Worm (Caenorhabditis elegans) whole organism, L1 larva: ENCODE measurements around the gene srh-222.
A peak's percentile ranks its signal among the peaks of the same experiment; 100 is the strongest.

Source experiments
- C04F5.9 ChIP-seq: sonication (generic microtip); optimal IDR thresholded peaks from 2 replicates; lab custom pipeline; 2016; ENCODE audit warnings: missing genetic modification characterization, missing compliant biosample characterization
- C16A3.4 ChIP-seq: fragments of 150-350 bp; optimal IDR thresholded peaks from 2 replicates; lab custom pipeline; 2014; ENCODE audit warnings: missing biosample characterization, missing genetic modification characterization
- F16B12.6 ChIP-seq: fragments of 150-350 bp; optimal IDR thresholded peaks from 2 replicates; lab custom pipeline; 2014; ENCODE audit warnings: missing biosample characterization, missing genetic modification characterization
- alr-1 ChIP-seq: fragments of 200-800 bp; sonication (Bioruptor generic); optimal IDR thresholded peaks from 2 replicates; lab custom pipeline; 2018; ENCODE audit warnings: borderline replicate concordance, mild to moderate bottlenecking, missing genetic modification characterization, missing compliant biosample characterization
- ama-1 ChIP-seq: fragments of 150-350 bp; optimal IDR thresholded peaks from 2 replicates; lab custom pipeline; 2014
- ceh-63 ChIP-seq: fragments of 200-800 bp; sonication (Bioruptor generic); optimal IDR thresholded peaks from 2 replicates; lab custom pipeline; 2018; ENCODE audit warnings: mild to moderate bottlenecking, missing genetic modification characterization, missing compliant biosample characterization
- ceh-8 ChIP-seq: fragments of 200-800 bp; sonication (Bioruptor generic); optimal IDR thresholded peaks from 2 replicates; lab custom pipeline; 2018; ENCODE audit warnings: mild to moderate bottlenecking, missing genetic modification characterization, moderate library complexity, missing compliant biosample characterization
- ceh-82 ChIP-seq, 3 experiments: fragments of 150-350 bp in 1 of 3; sonication (generic microtip) in 2 of 3; optimal IDR thresholded peaks; 2 replicates each; lab custom pipeline; 2014 to 2017; ENCODE audit warnings: missing biosample characterization in 3 of 3, missing genetic modification characterization in 3 of 3
- ceh-88 ChIP-seq: fragments of 200-800 bp; sonication (Bioruptor generic); IDR thresholded peaks from 2 replicates; pipeline ENCODE4 v1.3.6; 2022; ENCODE audit warnings: missing genetic modification characterization, missing compliant biosample characterization
- ces-1 ChIP-seq: fragments of 150-350 bp; optimal IDR thresholded peaks from 2 replicates; lab custom pipeline; 2014; ENCODE audit warnings: missing biosample characterization, missing genetic modification reagents, missing genetic modification characterization
- efl-1 ChIP-seq, 4 experiments: fragments of 150-350 bp; optimal IDR thresholded peaks in 3 of 4; peaks in 1 of 4; 1 replicate in 1 of 4; 2 replicates in 3 of 4; lab custom pipeline; 2014; ENCODE audit warnings: missing biosample characterization in 2 of 4, missing genetic modification characterization in 2 of 4, missing genetic modification reagents in 2 of 4
- efl-3 ChIP-seq: fragments of 200-800 bp; sonication (Bioruptor generic); optimal IDR thresholded peaks from 2 replicates; lab custom pipeline; 2018; ENCODE audit warnings: mild to moderate bottlenecking, missing genetic modification characterization, missing compliant biosample characterization
- elt-2 ChIP-seq: sonication (generic microtip); optimal IDR thresholded peaks from 2 replicates; lab custom pipeline; 2016; ENCODE audit warnings: missing genetic modification characterization, mild to moderate bottlenecking, inconsistent platforms, missing compliant biosample characterization, missing genetic modification reagents
- elt-3 ChIP-seq, 6 experiments: fragments of 150-350 bp in 1 of 6; sonication (generic microtip); optimal IDR thresholded peaks; 2 replicates each; lab custom pipeline; 2017 to 2018; ENCODE audit warnings: missing biosample characterization in 6 of 6, missing genetic modification characterization in 6 of 6, inconsistent platforms in 1 of 6
- ets-5 ChIP-seq: fragments of 200-800 bp; sonication (Bioruptor generic); IDR thresholded peaks from 2 replicates; pipeline ENCODE4 v1.3.6; 2022; ENCODE audit warnings: missing genetic modification characterization, missing compliant biosample characterization
- fkh-8 ChIP-seq: sonication (generic microtip); optimal IDR thresholded peaks from 2 replicates; lab custom pipeline; 2016; ENCODE audit warnings: mild to moderate bottlenecking, missing genetic modification characterization, missing compliant biosample characterization
- hlh-17 ChIP-seq: fragments of 200-800 bp; sonication (Bioruptor generic); optimal IDR thresholded peaks from 2 replicates; lab custom pipeline; 2018; ENCODE audit warnings: missing genetic modification characterization, mild to moderate bottlenecking, missing compliant biosample characterization, moderate library complexity, borderline replicate concordance
- hlh-4 ChIP-seq: sonication (generic microtip); optimal IDR thresholded peaks from 2 replicates; lab custom pipeline; 2016; ENCODE audit warnings: mild to moderate bottlenecking, missing genetic modification characterization, missing compliant biosample characterization
- hpl-2 ChIP-seq: fragments of 150-350 bp; optimal IDR thresholded peaks from 2 replicates; lab custom pipeline; 2014; ENCODE audit warnings: missing biosample characterization, missing genetic modification reagents, missing genetic modification characterization
- irx-1 ChIP-seq: sonication (generic microtip); optimal IDR thresholded peaks from 2 replicates; lab custom pipeline; 2016; ENCODE audit warnings: missing genetic modification characterization, missing compliant biosample characterization
- isw-1 ChIP-seq: fragments of 200-800 bp; sonication (Bioruptor generic); IDR thresholded peaks from 2 replicates; pipeline ENCODE4 v1.3.6; 2022; ENCODE audit warnings: missing genetic modification characterization, missing compliant biosample characterization
- lin-14 ChIP-seq: fragments of 200-800 bp; sonication (Bioruptor generic); optimal IDR thresholded peaks from 2 replicates; lab custom pipeline; 2018; ENCODE audit warnings: mild to moderate bottlenecking, missing genetic modification characterization, moderate library complexity, missing compliant biosample characterization
- lin-35 ChIP-seq, 2 experiments: fragments of 150-350 bp; optimal IDR thresholded peaks; 2 replicates each; lab custom pipeline; 2014; ENCODE audit warnings: missing biosample characterization in 2 of 2, missing genetic modification characterization in 2 of 2, missing genetic modification reagents in 2 of 2
- lsy-2 ChIP-seq, 2 experiments: fragments of 150-350 bp; optimal IDR thresholded peaks; 2 replicates each; lab custom pipeline; 2014; ENCODE audit warnings: missing biosample characterization in 2 of 2, missing genetic modification characterization in 2 of 2
- mab-9 ChIP-seq: fragments of 200-800 bp; sonication (Bioruptor generic); IDR thresholded peaks from 2 replicates; pipeline ENCODE4 v1.3.6; 2022; ENCODE audit warnings: missing genetic modification reagents, missing genetic modification characterization, missing compliant biosample characterization
- mdl-1 ChIP-seq, 2 experiments: fragments of 150-350 bp; optimal IDR thresholded peaks; 2 replicates each; lab custom pipeline; 2014 to 2017; ENCODE audit warnings: missing biosample characterization in 2 of 2, missing genetic modification characterization in 2 of 2, inconsistent platforms in 1 of 2
- mef-2 ChIP-seq: fragments of 150-350 bp; optimal IDR thresholded peaks from 2 replicates; lab custom pipeline; 2014; ENCODE audit warnings: missing biosample characterization, missing genetic modification characterization
- mep-1 ChIP-seq: fragments of 150-350 bp; optimal IDR thresholded peaks from 2 replicates; lab custom pipeline; 2014; ENCODE audit warnings: missing biosample characterization, missing genetic modification characterization
- nhr-11 ChIP-seq: fragments of 150-350 bp; optimal IDR thresholded peaks from 2 replicates; lab custom pipeline; 2014; ENCODE audit warnings: missing biosample characterization, missing genetic modification characterization
- nhr-12 ChIP-seq: sonication (generic microtip); optimal IDR thresholded peaks from 2 replicates; lab custom pipeline; 2017; ENCODE audit warnings: missing biosample characterization, missing genetic modification characterization
- nhr-19 ChIP-seq: fragments of 200-800 bp; sonication (Bioruptor generic); conservative IDR thresholded peaks from 2 replicates; pipeline ENCODE4 v1.3.6; 2022; ENCODE audit warnings: missing genetic modification characterization, missing compliant biosample characterization
- nhr-20 ChIP-seq: sonication (generic microtip); optimal IDR thresholded peaks from 2 replicates; lab custom pipeline; 2016; ENCODE audit warnings: mild to moderate bottlenecking, missing genetic modification characterization, missing compliant biosample characterization
- nhr-28 ChIP-seq: fragments of 150-350 bp; optimal IDR thresholded peaks from 2 replicates; lab custom pipeline; 2014; ENCODE audit warnings: missing biosample characterization, missing genetic modification characterization
- nhr-47 ChIP-seq: sonication (generic microtip); optimal IDR thresholded peaks from 2 replicates; lab custom pipeline; 2016; ENCODE audit warnings: mild to moderate bottlenecking, missing genetic modification characterization, moderate library complexity, missing compliant biosample characterization
- nhr-71 ChIP-seq: sonication (generic microtip); optimal IDR thresholded peaks from 2 replicates; lab custom pipeline; 2016; ENCODE audit warnings: mild to moderate bottlenecking, missing genetic modification characterization, moderate library complexity, missing compliant biosample characterization
- nhr-76 ChIP-seq: sonication (generic microtip); optimal IDR thresholded peaks from 2 replicates; lab custom pipeline; 2017; ENCODE audit warnings: missing biosample characterization, missing genetic modification characterization
- nhr-84 ChIP-seq: sonication (generic microtip); optimal IDR thresholded peaks from 2 replicates; lab custom pipeline; 2017; ENCODE audit warnings: missing biosample characterization, missing genetic modification characterization
- nhr-85 ChIP-seq: sonication (generic microtip); peaks from one replicate; lab custom pipeline; 2016; ENCODE audit warnings: missing genetic modification characterization, inconsistent platforms, missing compliant biosample characterization
- pqm-1 ChIP-seq: sonication (generic microtip); optimal IDR thresholded peaks from 3 replicates; lab custom pipeline; 2017; ENCODE audit warnings: missing biosample characterization, missing genetic modification characterization
- rnt-1 ChIP-seq: sonication (generic microtip); optimal IDR thresholded peaks from 2 replicates; lab custom pipeline; 2016; ENCODE audit warnings: mild to moderate bottlenecking, missing genetic modification characterization, moderate library complexity, missing compliant biosample characterization
- skn-1 ChIP-seq: fragments of 150-350 bp; optimal IDR thresholded peaks from 2 replicates; lab custom pipeline; 2014; ENCODE audit warnings: missing biosample characterization, missing genetic modification characterization
- snu-23 ChIP-seq: sonication (generic microtip); optimal IDR thresholded peaks from 2 replicates; lab custom pipeline; 2016; ENCODE audit warnings: missing genetic modification characterization, missing compliant biosample characterization
- sox-4 ChIP-seq: sonication (generic microtip); optimal IDR thresholded peaks from 2 replicates; lab custom pipeline; 2016; ENCODE audit warnings: missing genetic modification characterization, missing compliant biosample characterization
- swsn-7 ChIP-seq: sonication (generic microtip); optimal IDR thresholded peaks from 2 replicates; lab custom pipeline; 2016; ENCODE audit warnings: missing genetic modification characterization, missing compliant biosample characterization
- tbx-2 ChIP-seq: sonication (generic microtip); optimal IDR thresholded peaks from 2 replicates; lab custom pipeline; 2016; ENCODE audit warnings: missing genetic modification characterization, missing compliant biosample characterization
- unc-30 ChIP-seq: sonication (generic microtip); optimal IDR thresholded peaks from 2 replicates; lab custom pipeline; 2017; ENCODE audit warnings: missing biosample characterization, missing genetic modification characterization
- unc-62 ChIP-seq: fragments of 150-350 bp; optimal IDR thresholded peaks from 2 replicates; lab custom pipeline; 2014; ENCODE audit warnings: missing biosample characterization, missing genetic modification reagents, missing genetic modification characterization
- unc-98 ChIP-seq: fragments of 200-800 bp; sonication (Bioruptor generic); IDR thresholded peaks from 2 replicates; pipeline ENCODE4 v1.3.6; 2022; ENCODE audit warnings: missing genetic modification characterization, missing compliant biosample characterization
- vab-15 ChIP-seq: sonication (generic microtip); optimal IDR thresholded peaks from 2 replicates; lab custom pipeline; 2017; ENCODE audit warnings: missing genotype, mild to moderate bottlenecking, missing genetic modification characterization, missing compliant biosample characterization
- xbp-1 ChIP-seq: sonication (generic microtip); optimal IDR thresholded peaks from 2 replicates; lab custom pipeline; 2016; ENCODE audit warnings: missing genetic modification characterization, missing compliant biosample characterization
- zip-4 ChIP-seq: fragments of 200-800 bp; sonication (Bioruptor generic); optimal IDR thresholded peaks from 2 replicates; lab custom pipeline; 2018; ENCODE audit warnings: mild to moderate bottlenecking, missing genetic modification characterization, moderate library complexity, missing compliant biosample characterization
- ztf-4 ChIP-seq: fragments of 150-350 bp; optimal IDR thresholded peaks from 2 replicates; lab custom pipeline; 2014; ENCODE audit warnings: missing biosample characterization, missing genetic modification characterization

srh-222 gene

DNA sequence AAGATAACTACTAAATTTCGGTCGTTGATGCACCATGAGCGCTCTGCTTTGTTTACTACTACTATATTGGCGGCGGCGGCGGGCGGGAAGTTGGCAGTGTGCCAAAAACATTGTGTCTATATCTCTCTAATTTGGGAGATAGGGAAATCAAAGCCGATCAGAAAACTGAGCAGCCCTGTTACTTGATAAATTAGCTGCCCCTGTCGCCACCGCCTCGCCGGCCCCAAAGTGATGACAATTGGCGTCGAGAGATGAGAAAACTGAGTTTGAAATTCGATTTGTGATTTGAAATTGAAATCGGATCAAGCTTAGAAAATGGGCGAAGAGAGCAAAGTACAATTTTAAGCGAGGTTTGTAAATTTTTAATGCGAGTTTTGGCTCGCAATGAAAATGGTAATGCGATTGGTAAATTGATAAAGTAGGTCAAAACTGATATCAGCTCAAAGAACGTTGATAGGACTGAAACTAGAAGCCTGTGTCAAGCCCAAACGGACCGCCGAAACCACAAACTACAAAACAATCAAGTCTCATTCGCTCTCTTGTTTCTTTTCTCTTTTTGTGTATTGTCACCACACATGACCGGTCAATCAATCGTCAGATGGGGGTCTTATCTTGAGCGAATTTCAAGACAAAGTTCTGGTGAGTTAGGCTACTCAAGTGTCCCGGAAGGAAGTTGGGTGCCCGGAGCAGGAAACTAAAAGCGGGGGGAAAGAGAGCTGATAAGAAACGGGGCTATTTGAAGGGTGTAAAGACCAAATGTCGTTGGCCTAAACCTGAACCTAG is 47.7 kb downstream of the srh-222 start:
- no peak for TF ChIP-seq unc-62 (GFP tag; lab: Kevin White, UChicago)
- TF ChIP-seq ama-1 (lab: Kevin White, UChicago): no peak
- TF ChIP-seq nhr-12 (tag; lab: Kevin White, UChicago): no peak
- TF ChIP-seq zip-4: no peak
- TF ChIP-seq fkh-8 (tag; lab: Kevin White, UChicago): no peak
- TF ChIP-seq elt-2 (tag; lab: Kevin White, UChicago): peak; percentile 78
- TF ChIP-seq F16B12.6 (tag; lab: Kevin White, UChicago): no peak
- TF ChIP-seq elt-3 (tag; optimal IDR thresholded peaks at IDR 0.05; lab: Kevin White, UChicago): no peak
- no peak for TF ChIP-seq mep-1 (tag; lab: Kevin White, UChicago)
- TF ChIP-seq tbx-2 (tag; lab: Kevin White, UChicago): no peak
- peak; percentile 79 for TF ChIP-seq nhr-85 (tag; lab: Kevin White, UChicago)
- peak; percentile 12 for TF ChIP-seq snu-23 (GFP tag; lab: Kevin White, UChicago)
- no peak for TF ChIP-seq C04F5.9
- TF ChIP-seq C16A3.4 (tag; lab: Kevin White, UChicago): no peak
- peak in 1 of 2 experiments; percentile 27 for TF ChIP-seq lin-35 (GFP tag; optimal IDR thresholded peaks at IDR 0.05; lab: Kevin White, UChicago)
- TF ChIP-seq isw-1: no peak
- TF ChIP-seq unc-30 (tag; lab: Kevin White, UChicago): no peak
- TF ChIP-seq xbp-1 (tag; lab: Kevin White, UChicago): no peak
- no peak for TF ChIP-seq irx-1
- no peak for TF ChIP-seq nhr-76 (tag; lab: Kevin White, UChicago)
- TF ChIP-seq skn-1 (tag; lab: Kevin White, UChicago): no peak
- no peak for TF ChIP-seq ces-1 (GFP tag; lab: Kevin White, UChicago)
- TF ChIP-seq hpl-2 (GFP tag; lab: Kevin White, UChicago): no peak
- TF ChIP-seq nhr-19 (GFP tag; lab: Robert Waterston, UW): no peak; the same call in 1 of the 2 replicates
- no peak for TF ChIP-seq lsy-2 (tag; optimal IDR thresholded peaks at IDR 0.05; lab: Kevin White, UChicago)
- no peak for TF ChIP-seq hlh-4
- TF ChIP-seq efl-1 (optimal IDR thresholded peaks at IDR 0.05; lab: Kevin White, UChicago): no peak
- peak in 1 of 2 experiments; percentile 11 for TF ChIP-seq efl-1 (GFP tag; optimal IDR thresholded peaks at IDR 0.05 in 1 of 2; lab: Kevin White, UChicago)
- no peak for TF ChIP-seq hlh-17
- TF ChIP-seq vab-15 (tag; lab: Kevin White, UChicago): no peak
- TF ChIP-seq ceh-8 (GFP tag; lab: Kevin White, UChicago): no peak
- TF ChIP-seq rnt-1: peak; percentile 68
- TF ChIP-seq mab-9: no peak
- no peak for TF ChIP-seq nhr-11 (tag; lab: Kevin White, UChicago)
- no peak for TF ChIP-seq mef-2 (tag; lab: Kevin White, UChicago)
- no peak for TF ChIP-seq sox-4 (tag; lab: Kevin White, UChicago)
- TF ChIP-seq pqm-1 (tag; lab: Kevin White, UChicago): no peak
- no peak for TF ChIP-seq alr-1 (tag; lab: Kevin White, UChicago)
- TF ChIP-seq lin-14 (GFP tag; lab: Kevin White, UChicago): peak; percentile 28
- TF ChIP-seq efl-3: no peak
- TF ChIP-seq nhr-20 (tag; lab: Kevin White, UChicago): no peak
- no peak for TF ChIP-seq nhr-28 (tag; lab: Kevin White, UChicago)
- TF ChIP-seq ets-5 (GFP tag; lab: Robert Waterston, UW): no peak
- peak; percentile 4 for TF ChIP-seq nhr-47 (tag; lab: Kevin White, UChicago)
- no peak for TF ChIP-seq swsn-7 (tag; lab: Kevin White, UChicago)
- no peak for TF ChIP-seq ceh-63 (GFP tag; lab: Kevin White, UChicago)
- TF ChIP-seq mdl-1 (tag; optimal IDR thresholded peaks at IDR 0.05; lab: Kevin White, UChicago): peak in 1 of 2 experiments; percentile 1
- no peak for TF ChIP-seq nhr-84 (tag; lab: Kevin White, UChicago)
- TF ChIP-seq ceh-82 (tag; optimal IDR thresholded peaks at IDR 0.05; lab: Kevin White, UChicago): no peak
- no peak for TF ChIP-seq ceh-88 (GFP tag; lab: Robert Waterston, UW)
- peak; percentile 53 for TF ChIP-seq nhr-71 (tag; lab: Kevin White, UChicago)
- TF ChIP-seq ztf-4 (tag; lab: Kevin White, UChicago): no peak
- TF ChIP-seq unc-98 (GFP tag; lab: Robert Waterston, UW): no peak
